Worm (Caenorhabditis elegans) whole organism, L4 larva: Measurements from ENCODE around the gene Y94H6A.3.

Experiments used
- D1046.2 ChIP-seq: fragments of 200-800 bp; sonication (Bioruptor generic); IDR thresholded peaks from 2 replicates; pipeline ENCODE4 v1.3.6; 2022; ENCODE audit warnings: missing genetic modification characterization, missing compliant biosample characterization
- F49E8.2 ChIP-seq: sonication (generic microtip); optimal IDR thresholded peaks from 2 replicates; lab custom pipeline; 2016; ENCODE audit warnings: missing compliant biosample characterization, mild to moderate bottlenecking, missing genetic modification characterization, borderline replicate concordance
- Y105C5A.15 ChIP-seq: fragments of 200-800 bp; sonication (Bioruptor generic); IDR thresholded peaks from 2 replicates; pipeline ENCODE4 v1.3.6; 2022; ENCODE audit warnings: missing genetic modification characterization, missing compliant biosample characterization
- Y48G9A.11 ChIP-seq: fragments of 200-800 bp; sonication (Bioruptor generic); IDR thresholded peaks from 2 replicates; pipeline ENCODE4 v1.3.6; 2022; ENCODE audit warnings: missing genetic modification reagents, missing genetic modification characterization, missing compliant biosample characterization
- Y5F2A.4 ChIP-seq: fragments of 200-800 bp; sonication (Bioruptor generic); optimal IDR thresholded peaks from 2 replicates; lab custom pipeline; 2018; ENCODE audit warnings: mild to moderate bottlenecking, missing genetic modification characterization, missing compliant biosample characterization
- Y75B8A.6 ChIP-seq: fragments of 200-800 bp; sonication (Bioruptor generic); IDR thresholded peaks from 2 replicates; pipeline ENCODE4 v1.3.6; 2022; ENCODE audit warnings: missing genetic modification reagents, missing genetic modification characterization, missing compliant biosample characterization
- ZK337.2 ChIP-seq: fragments of 200-800 bp; sonication (Bioruptor generic); IDR thresholded peaks from 2 replicates; pipeline ENCODE4 v1.3.6; 2022; ENCODE audit warnings: missing genetic modification reagents, missing genetic modification characterization, missing compliant biosample characterization
- aha-1 ChIP-seq: fragments of 150-350 bp; peaks from one replicate; lab custom pipeline; 2014; ENCODE audit warnings: missing biosample characterization, missing genetic modification characterization
- arid-1 ChIP-seq: fragments of 200-800 bp; sonication (Bioruptor generic); conservative IDR thresholded peaks from 2 replicates; pipeline ENCODE4 v1.3.6; 2022; ENCODE audit warnings: missing genetic modification reagents, missing genetic modification characterization, missing compliant biosample characterization
- attf-4 ChIP-seq: sonication (generic microtip); optimal IDR thresholded peaks from 3 replicates; lab custom pipeline; 2017; ENCODE audit warnings: missing biosample characterization, missing genetic modification characterization
- ceh-20 ChIP-seq: fragments of 200-800 bp; sonication (Bioruptor generic); IDR thresholded peaks from 2 replicates; pipeline ENCODE4 v1.3.6; 2022; ENCODE audit warnings: missing genetic modification reagents, missing genetic modification characterization, missing compliant biosample characterization
- ceh-32 ChIP-seq: sonication (generic microtip); optimal IDR thresholded peaks from 2 replicates; lab custom pipeline; 2016; ENCODE audit warnings: mild to moderate bottlenecking, missing genetic modification characterization, missing compliant biosample characterization; ENCODE audit not compliant: poor library complexity
- ceh-44 ChIP-seq: fragments of 200-800 bp; sonication (Bioruptor generic); IDR thresholded peaks from 2 replicates; pipeline ENCODE4 v1.3.6; 2022; ENCODE audit warnings: missing genetic modification reagents, missing genetic modification characterization, missing compliant biosample characterization
- cey-2 ChIP-seq: sonication (generic microtip); optimal IDR thresholded peaks from 3 replicates; lab custom pipeline; 2017; ENCODE audit warnings: missing genetic modification characterization, mild to moderate bottlenecking, missing compliant biosample characterization, antibody characterized with exemption, borderline replicate concordance; ENCODE audit not compliant: insufficient read depth
- daf-16 ChIP-seq, 3 experiments: sonication (generic microtip); optimal IDR thresholded peaks; 2 replicates each; lab custom pipeline; 2016 to 2017; ENCODE audit warnings: missing genetic modification characterization in 3 of 3, missing genetic modification reagents in 3 of 3, mild to moderate bottlenecking in 2 of 3, missing compliant biosample characterization in 2 of 3, missing biosample characterization in 1 of 3, moderate library complexity in 1 of 3
- daf-19 ChIP-seq: fragments of 200-800 bp; sonication (Bioruptor generic); conservative IDR thresholded peaks from 2 replicates; pipeline ENCODE4 v1.3.6; 2022; ENCODE audit warnings: missing genetic modification characterization, missing compliant biosample characterization
- daf-8 ChIP-seq: fragments of 200-800 bp; sonication (Bioruptor generic); IDR thresholded peaks from 2 replicates; pipeline ENCODE4 v1.3.6; 2022; ENCODE audit warnings: missing genetic modification characterization, missing compliant biosample characterization
- dmd-6 ChIP-seq: fragments of 200-800 bp; sonication (Bioruptor generic); IDR thresholded peaks from 2 replicates; pipeline ENCODE4 v1.3.6; 2022; ENCODE audit warnings: missing genetic modification reagents, missing genetic modification characterization, missing compliant biosample characterization
- dpl-1 ChIP-seq: fragments of 150-350 bp; optimal IDR thresholded peaks from 2 replicates; lab custom pipeline; 2014; ENCODE audit warnings: missing biosample characterization, missing genetic modification reagents, missing genetic modification characterization
- duxl-1 ChIP-seq: sonication (generic microtip); optimal IDR thresholded peaks from 2 replicates; lab custom pipeline; 2016; ENCODE audit warnings: mild to moderate bottlenecking, missing genetic modification characterization, moderate library complexity, missing compliant biosample characterization; ENCODE audit not compliant: poor library complexity
- egl-27 ChIP-seq: sonication (generic microtip); optimal IDR thresholded peaks from 3 replicates; lab custom pipeline; 2017; ENCODE audit warnings: missing biosample characterization, missing genetic modification reagents, missing genetic modification characterization
- egl-43 ChIP-seq: fragments of 200-800 bp; sonication (Bioruptor generic); IDR thresholded peaks from 2 replicates; pipeline ENCODE4 v1.3.6; 2022; ENCODE audit warnings: missing genetic modification reagents, missing genetic modification characterization, missing compliant biosample characterization
- fkh-10 ChIP-seq: fragments of 150-350 bp; optimal IDR thresholded peaks from 2 replicates; lab custom pipeline; 2014; ENCODE audit warnings: missing biosample characterization, missing genetic modification reagents, missing genetic modification characterization
- hif-1 ChIP-seq, 2 experiments: sonication (generic microtip); optimal IDR thresholded peaks; 2 replicates each; lab custom pipeline; 2016 to 2017; ENCODE audit warnings: missing compliant biosample characterization in 2 of 2, missing genetic modification characterization in 2 of 2, missing genetic modification reagents in 2 of 2, missing genotype in 2 of 2, mild to moderate bottlenecking in 1 of 2
- hmg-1.1 ChIP-seq: fragments of 200-800 bp; sonication (Bioruptor generic); IDR thresholded peaks from 2 replicates; pipeline ENCODE4 v1.3.6; 2022; ENCODE audit warnings: missing genetic modification reagents, missing genetic modification characterization, missing compliant biosample characterization
- lim-7 ChIP-seq: fragments of 200-800 bp; sonication (Bioruptor generic); IDR thresholded peaks from 2 replicates; pipeline ENCODE4 v1.3.6; 2022; ENCODE audit warnings: missing genetic modification characterization, missing compliant biosample characterization
- lin-38 ChIP-seq: fragments of 200-800 bp; sonication (Bioruptor generic); IDR thresholded peaks from 2 replicates; pipeline ENCODE4 v1.3.6; 2022; ENCODE audit warnings: missing genetic modification reagents, missing genetic modification characterization, missing compliant biosample characterization
- madf-5 ChIP-seq, 2 experiments: fragments of 200-800 bp; sonication (Bioruptor generic); IDR thresholded peaks; 2 replicates each; pipeline ENCODE4 v1.3.6; 2022; ENCODE audit warnings: missing compliant biosample characterization in 2 of 2, missing genetic modification characterization in 2 of 2
- mdt-29 ChIP-seq: fragments of 200-800 bp; sonication (Bioruptor generic); IDR thresholded peaks from 2 replicates; pipeline ENCODE4 v1.3.6; 2022; ENCODE audit warnings: missing genetic modification reagents, missing genetic modification characterization, missing compliant biosample characterization
- mep-1 ChIP-seq: fragments of 150-350 bp; sonication (generic microtip); optimal IDR thresholded peaks from 3 replicates; lab custom pipeline; 2014; ENCODE audit warnings: missing biosample characterization, missing genetic modification characterization
- mxl-2 ChIP-seq: fragments of 200-800 bp; sonication (Bioruptor generic); conservative IDR thresholded peaks from 2 replicates; pipeline ENCODE4 v1.3.6; 2022; ENCODE audit warnings: missing genetic modification reagents, missing genetic modification characterization, missing compliant biosample characterization
- mxl-3 ChIP-seq: fragments of 200-800 bp; sonication (Bioruptor generic); optimal IDR thresholded peaks from 2 replicates; lab custom pipeline; 2018; ENCODE audit warnings: mild to moderate bottlenecking, missing genetic modification characterization, missing compliant biosample characterization
- nhr-48 ChIP-seq: sonication (generic microtip); optimal IDR thresholded peaks from 2 replicates; lab custom pipeline; 2016; ENCODE audit warnings: mild to moderate bottlenecking, missing genetic modification characterization, missing compliant biosample characterization
- php-3 ChIP-seq: fragments of 200-800 bp; sonication (Bioruptor generic); IDR thresholded peaks from 2 replicates; pipeline ENCODE4 v1.3.6; 2022; ENCODE audit warnings: missing genetic modification reagents, missing genetic modification characterization, missing compliant biosample characterization
- pqm-1 ChIP-seq: sonication (generic microtip); optimal IDR thresholded peaks from 2 replicates; lab custom pipeline; 2017; ENCODE audit warnings: missing biosample characterization, missing genetic modification characterization
- set-16 ChIP-seq: fragments of 200-800 bp; sonication (Bioruptor generic); IDR thresholded peaks from 2 replicates; pipeline ENCODE4 v1.3.6; 2022; ENCODE audit warnings: missing genetic modification reagents, missing genetic modification characterization, missing compliant biosample characterization
- snpc-4 ChIP-seq: fragments of 150-350 bp; optimal IDR thresholded peaks from 2 replicates; lab custom pipeline; 2014; ENCODE audit warnings: missing biosample characterization, missing genetic modification characterization
- spr-1 ChIP-seq: sonication (generic microtip); optimal IDR thresholded peaks from 2 replicates; lab custom pipeline; 2016; ENCODE audit warnings: mild to moderate bottlenecking, missing genetic modification characterization, missing compliant biosample characterization
- tag-97 ChIP-seq: fragments of 200-800 bp; sonication (Bioruptor generic); IDR thresholded peaks from 2 replicates; pipeline ENCODE4 v1.3.6; 2022; ENCODE audit warnings: missing genetic modification characterization, missing compliant biosample characterization
- tra-1 ChIP-seq: fragments of 200-800 bp; sonication (Bioruptor generic); IDR thresholded peaks from 2 replicates; pipeline ENCODE4 v1.3.6; 2022; ENCODE audit warnings: missing genetic modification reagents, missing genetic modification characterization, missing compliant biosample characterization
- unc-62 ChIP-seq, 3 experiments: fragments of 150-350 bp in 1 of 3; sonication (generic microtip); optimal IDR thresholded peaks in 2 of 3; peaks in 1 of 3; 1 replicate in 1 of 3; 2 replicates in 2 of 3; lab custom pipeline; 2014 to 2017; ENCODE audit warnings: missing biosample characterization in 3 of 3, missing genetic modification characterization in 3 of 3, missing genetic modification reagents in 3 of 3, missing genotype in 1 of 3
- vab-7 ChIP-seq: fragments of 200-800 bp; sonication (Bioruptor generic); IDR thresholded peaks from 2 replicates; pipeline ENCODE4 v1.3.6; 2022; ENCODE audit warnings: missing genetic modification reagents, missing genetic modification characterization, missing compliant biosample characterization
- zag-1 ChIP-seq: fragments of 150-350 bp; optimal IDR thresholded peaks from 2 replicates; lab custom pipeline; 2014; ENCODE audit warnings: missing biosample characterization, missing genetic modification characterization
- zfp-2 ChIP-seq: sonication (generic microtip); optimal IDR thresholded peaks from 2 replicates; lab custom pipeline; 2016; ENCODE audit warnings: mild to moderate bottlenecking, missing genetic modification characterization, missing compliant biosample characterization
- zfp-3 ChIP-seq: fragments of 200-800 bp; sonication (Bioruptor generic); conservative IDR thresholded peaks from 2 replicates; pipeline ENCODE4 v1.3.6; 2022; ENCODE audit warnings: missing genetic modification reagents, missing genetic modification characterization, missing compliant biosample characterization
- zip-11 ChIP-seq: fragments of 200-800 bp; sonication (Bioruptor generic); IDR thresholded peaks from 2 replicates; pipeline ENCODE4 v1.3.6; 2022; ENCODE audit warnings: missing genetic modification characterization, missing compliant biosample characterization

The Y94H6A.3 gene

ce11 chrIV:2654965-2655364 lies 21.3 kb upstream of the Y94H6A.3 start (continued):
- TF ChIP-seq ZK337.2 (no peak), madf-5 (GFP tag; IDR thresholded peaks at IDR 0.05; lab: Robert Waterston, UW) (no peak), ceh-20 (GFP tag; lab: Robert Waterston, UW) (no peak), pqm-1 (tag; lab: Kevin White, UChicago) (no peak), dmd-6 (GFP tag; lab: Robert Waterston, UW) (no peak), tra-1 (GFP tag; lab: Robert Waterston, UW) (no peak), set-16 (GFP tag; lab: Robert Waterston, UW) (no peak), egl-43 (GFP tag; lab: Robert Waterston, UW) (peak; percentile 34; the same call in 1 of the 2 replicates), duxl-1 (no peak), snpc-4 (tag; lab: Kevin White, UChicago) (no peak), ceh-32 (no peak), nhr-48 (tag; lab: Kevin White, UChicago) (no peak), ceh-44 (0 out of 2 replicates have a peak, but pooled peaks have one; percentile 3), mxl-2 (GFP tag; lab: Robert Waterston, UW) (no peak), dpl-1 (GFP tag; lab: Kevin White, UChicago) (no peak), mep-1 (no peak), Y75B8A.6 (GFP tag; lab: Robert Waterston, UW) (no peak), tag-97 (GFP tag; lab: Robert Waterston, UW) (no peak), cey-2 (no peak), daf-8 (no peak), php-3 (GFP tag; lab: Robert Waterston, UW) (no peak), hmg-1.1 (GFP tag; lab: Robert Waterston, UW) (no peak), daf-16 (GFP tag; optimal IDR thresholded peaks at IDR 0.05; lab: Kevin White, UChicago) (no peak), daf-16 (tag; optimal IDR thresholded peaks at IDR 0.05; lab: Kevin White, UChicago) (no peak), zag-1 (tag; lab: Kevin White, UChicago) (no peak), attf-4 (tag; lab: Kevin White, UChicago) (no peak), D1046.2 (GFP tag; lab: Robert Waterston, UW) (no peak), zfp-2 (tag; lab: Kevin White, UChicago) (no peak), arid-1 (GFP tag; lab: Robert Waterston, UW) (0 out of 2 replicates have a peak, but pooled peaks have one; percentile 25), egl-27 (tag; lab: Kevin White, UChicago) (no peak), zip-11 (GFP tag; lab: Robert Waterston, UW) (no peak), Y105C5A.15 (GFP tag; lab: Robert Waterston, UW) (no peak), vab-7 (no peak), fkh-10 (no peak), F49E8.2 (tag; lab: Kevin White, UChicago) (peak; percentile 72)

- TF ChIP-seq daf-16 (GFP tag; optimal IDR thresholded peaks at IDR 0.05; lab: Kevin White, UChicago), result no peak
- TF ChIP-seq daf-16 (tag; optimal IDR thresholded peaks at IDR 0.05; lab: Kevin White, UChicago), result peak; percentile 8
- TF ChIP-seq daf-19 (GFP tag; lab: Robert Waterston, UW), result no peak
- peak in 1 of 2 experiments; percentile 76 for TF ChIP-seq unc-62 (GFP tag; optimal IDR thresholded peaks at IDR 0.05 in 1 of 2; lab: Kevin White, UChicago)
- no peak for TF ChIP-seq unc-62 (tag; optimal IDR thresholded peaks at IDR 0.05; lab: Kevin White, UChicago)
- no peak for TF ChIP-seq Y5F2A.4
- no peak for TF ChIP-seq spr-1
- TF ChIP-seq mdt-29, result 0 out of 2 replicates have a peak, but pooled peaks have one; percentile 9
- 0 out of 2 replicates have a peak, but pooled peaks have one; percentile 37 for TF ChIP-seq zfp-3 (GFP tag; lab: Robert Waterston, UW)
- peak; percentile 37 for TF ChIP-seq aha-1 (tag; lab: Kevin White, UChicago)
- peak; percentile 26 for TF ChIP-seq fkh-10
- no peak for TF ChIP-seq hif-1 (tag; optimal IDR thresholded peaks at IDR 0.05; lab: Kevin White, UChicago)
- TF ChIP-seq mxl-3 (GFP tag; lab: Kevin White, UChicago), result no peak
- 0 out of 2 replicates have a peak, but pooled peaks have one; percentile 15 for TF ChIP-seq Y48G9A.11 (GFP tag; lab: Robert Waterston, UW)
- peak; percentile 39 for TF ChIP-seq lin-38 (GFP tag; lab: Robert Waterston, UW)
- TF ChIP-seq tra-1 (GFP tag; lab: Robert Waterston, UW), result no peak
- TF ChIP-seq vab-7, result 0 out of 2 replicates have a peak, but pooled peaks have one; percentile 40
- peak; percentile 66; the same call in 1 of the 2 replicates for TF ChIP-seq lim-7 (GFP tag; lab: Robert Waterston, UW)
- TF ChIP-seq, all 104 proteins: peak for 10
Measured at ce11 chrIV:2656400-2657139, 19.7 kb upstream of the Y94H6A.3 start.
